Fruit fly (Drosophila melanogaster) Kc167 (cell line): ENCODE data around the gene scramb1.

Experiments used
- Myc ChIP-seq: fragments of >200 bp; optimal IDR thresholded peaks from 2 replicates; lab custom pipeline; 2017; ENCODE audit warnings: missing external identifiers
- Sin3A ChIP-seq: fragments of >200 bp; optimal IDR thresholded peaks from 2 replicates; lab custom pipeline; 2018; ENCODE audit warnings: missing external identifiers
- h ChIP-seq: fragments of >200 bp; optimal IDR thresholded peaks from 3 replicates; lab custom pipeline; 2018; ENCODE audit warnings: missing external identifiers
- insv ChIP-seq: fragments of >200 bp; optimal IDR thresholded peaks from 3 replicates; lab custom pipeline; 2018; ENCODE audit warnings: missing external identifiers
- psq ChIP-seq: fragments of >200 bp; optimal IDR thresholded peaks from 2 replicates; lab custom pipeline; 2017; ENCODE audit warnings: missing external identifiers
- ttk ChIP-seq: sonication (Bioruptor generic); optimal IDR thresholded peaks from 2 replicates; lab custom pipeline; 2017; ENCODE audit warnings: missing external identifiers

DNA sequence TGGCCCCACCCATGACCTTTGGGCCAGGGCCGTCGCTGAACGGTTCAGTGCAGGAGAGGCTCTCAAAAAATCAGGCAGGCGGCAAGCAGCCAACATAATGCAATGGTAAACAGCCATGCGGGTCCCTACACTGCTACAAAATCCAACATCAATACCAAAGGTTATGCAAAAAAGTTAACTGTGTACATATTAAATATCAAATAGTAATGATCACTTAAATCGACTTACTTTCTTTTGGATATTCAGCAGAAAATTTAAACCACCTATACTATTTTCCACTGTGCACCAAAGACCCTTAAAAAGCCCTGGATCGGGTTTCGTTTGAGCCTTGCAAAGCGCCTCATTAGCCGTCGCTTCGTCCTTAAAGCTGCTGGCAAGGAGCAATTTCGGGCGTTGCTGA lies 2.1 kb upstream of the scramb1 start:
- TF ChIP-seq Sin3A (no peak), Myc (lab: Kevin White, UChicago) (no peak), psq (lab: Kevin White, UChicago) (no peak), insv (no peak), h (lab: Kevin White, UChicago) (no peak), ttk (lab: Kevin White, UChicago) (no peak)
